Fruit fly (Drosophila melanogaster) whole organism, embryonic: ENCODE results near the gene CG8851.

ENCODE experiments used
- ATbp ChIP-seq: fragments of 200-800 bp; sonication (Bioruptor generic); optimal IDR thresholded peaks from 2 replicates; lab custom pipeline; 2017; ENCODE audit warnings: missing biosample characterization, mild to moderate bottlenecking, missing genetic modification characterization, missing genetic modification reagents
- B-H2 ChIP-seq: fragments of 200-800 bp; sonication (Bioruptor generic); optimal IDR thresholded peaks from 2 replicates; lab custom pipeline; 2018; ENCODE audit warnings: missing biosample characterization, mild to moderate bottlenecking, missing genetic modification characterization
- C15 ChIP-seq: fragments of 200-800 bp; sonication (Bioruptor generic); IDR thresholded peaks from 3 replicates; pipeline ENCODE4 v1.3.6; 2022; ENCODE audit warnings: missing biosample characterization, missing genetic modification characterization
- CG10565 ChIP-seq: fragments of 200-800 bp; sonication (Bioruptor generic); optimal IDR thresholded peaks from 3 replicates; lab custom pipeline; 2016; ENCODE audit warnings: missing biosample characterization, mild to moderate bottlenecking, missing genetic modification characterization
- CG11560 ChIP-seq: fragments of 200-800 bp; sonication (Bioruptor generic); IDR thresholded peaks from 3 replicates; pipeline ENCODE4 v1.3.6; 2022; ENCODE audit warnings: missing biosample characterization, missing genetic modification characterization
- CG17361 ChIP-seq: fragments of 200-800 bp; sonication (Bioruptor generic); IDR thresholded peaks from 3 replicates; pipeline ENCODE4 v1.3.6; 2022; ENCODE audit warnings: missing biosample characterization, missing genetic modification characterization
- CG18262 ChIP-seq: fragments of 200-800 bp; optimal IDR thresholded peaks from 3 replicates; lab custom pipeline; 2019; ENCODE audit warnings: missing biosample characterization, mild to moderate bottlenecking, missing genetic modification characterization, moderate library complexity
- CG18476 ChIP-seq: fragments of 200-800 bp; sonication (Bioruptor generic); optimal IDR thresholded peaks from 2 replicates; lab custom pipeline; 2016; ENCODE audit warnings: missing biosample characterization, mild to moderate bottlenecking, missing genetic modification characterization
- CG18764 ChIP-seq: fragments of 200-800 bp; sonication (Bioruptor generic); optimal IDR thresholded peaks from 3 replicates; lab custom pipeline; 2016; ENCODE audit warnings: missing biosample characterization, missing genetic modification characterization
- CG6254 ChIP-seq: fragments of 200-800 bp; sonication (Bioruptor generic); optimal IDR thresholded peaks from 3 replicates; lab custom pipeline; 2017; ENCODE audit warnings: mild to moderate bottlenecking, missing biosample characterization, missing genetic modification reagents, missing genetic modification characterization
- CG6272 ChIP-seq: fragments of 200-800 bp; sonication (Bioruptor generic); IDR thresholded peaks from 2 replicates; pipeline ENCODE4 v1.3.6; 2022; ENCODE audit warnings: missing biosample characterization, missing genetic modification characterization
- CG6854 ChIP-seq: fragments of 200-800 bp; sonication (Bioruptor generic); optimal IDR thresholded peaks from 3 replicates; lab custom pipeline; 2017; ENCODE audit warnings: missing biosample characterization, mild to moderate bottlenecking, missing genetic modification characterization
- CG8924 ChIP-seq: fragments of 200-800 bp; optimal IDR thresholded peaks from 3 replicates; lab custom pipeline; 2019; ENCODE audit warnings: missing biosample characterization, mild to moderate bottlenecking, missing genetic modification characterization, moderate library complexity
- CG9932 ChIP-seq: fragments of 200-800 bp; sonication (Bioruptor generic); IDR thresholded peaks from 2 replicates; pipeline ENCODE4 v1.3.6; 2022; ENCODE audit warnings: missing biosample characterization, missing genetic modification characterization
- Dad ChIP-seq: fragments of 200-800 bp; sonication (Bioruptor generic); optimal IDR thresholded peaks from 3 replicates; lab custom pipeline; 2016; ENCODE audit warnings: missing biosample characterization, missing genetic modification characterization
- Dp ChIP-seq: fragments of 200-800 bp; sonication (Bioruptor generic); optimal IDR thresholded peaks from 2 replicates; lab custom pipeline; 2018; ENCODE audit warnings: missing biosample characterization, mild to moderate bottlenecking, missing genetic modification characterization, moderate library complexity
- Fer1 ChIP-seq: fragments of 200-800 bp; sonication (Bioruptor generic); optimal IDR thresholded peaks from 2 replicates; lab custom pipeline; 2017; ENCODE audit warnings: missing biosample characterization, mild to moderate bottlenecking, missing genetic modification characterization
- Hmr ChIP-seq: fragments of 200-800 bp; sonication (Bioruptor generic); optimal IDR thresholded peaks from 3 replicates; lab custom pipeline; 2017; ENCODE audit warnings: mild to moderate bottlenecking, missing biosample characterization, missing genetic modification reagents, missing genetic modification characterization
- Hr51 ChIP-seq, 2 experiments: fragments of 200-800 bp; sonication (Bioruptor generic); optimal IDR thresholded peaks; 2 replicates in 1 of 2; 3 replicates in 1 of 2; lab custom pipeline; 2016 to 2018; ENCODE audit warnings: missing biosample characterization in 2 of 2, missing genetic modification characterization in 2 of 2, mild to moderate bottlenecking in 1 of 2, moderate library complexity in 1 of 2
- Lhr ChIP-seq: fragments of 200-800 bp; sonication (Bioruptor generic); optimal IDR thresholded peaks from 3 replicates; lab custom pipeline; 2017; ENCODE audit warnings: mild to moderate bottlenecking, missing biosample characterization, missing genetic modification reagents, missing genetic modification characterization
- MTF-1 ChIP-seq: fragments of 200-800 bp; sonication (Bioruptor generic); optimal IDR thresholded peaks from 2 replicates; lab custom pipeline; 2018; ENCODE audit warnings: missing biosample characterization, mild to moderate bottlenecking, missing genetic modification characterization, borderline replicate concordance
- Mad ChIP-seq: fragments of 200-800 bp; sonication (Bioruptor generic); optimal IDR thresholded peaks from 2 replicates; lab custom pipeline; 2016; ENCODE audit warnings: missing biosample characterization, missing genetic modification characterization
- Med ChIP-seq: fragments of 200-800 bp; sonication (Bioruptor generic); peaks from one replicate; lab custom pipeline; 2016; ENCODE audit warnings: missing biosample characterization, missing genetic modification characterization, mild to moderate bottlenecking, inconsistent platforms, moderate library complexity
- NFAT ChIP-seq: fragments of 200-800 bp; sonication (Bioruptor generic); IDR thresholded peaks from 2 replicates; pipeline ENCODE4 v1.3.6; 2022; ENCODE audit warnings: missing biosample characterization, missing genetic modification characterization
- Nf-YB ChIP-seq: fragments of 200-800 bp; sonication (Bioruptor generic); optimal IDR thresholded peaks from 3 replicates; lab custom pipeline; 2019; ENCODE audit warnings: missing biosample characterization, mild to moderate bottlenecking, missing genetic modification characterization, moderate library complexity
- Rfx ChIP-seq: fragments of 200-800 bp; sonication (Bioruptor generic); IDR thresholded peaks from 2 replicates; pipeline ENCODE4 v1.3.6; 2022; ENCODE audit warnings: missing biosample characterization, missing genetic modification characterization
- Scr ChIP-seq: fragments of 200-800 bp; sonication (Bioruptor generic); IDR thresholded peaks from 2 replicates; pipeline ENCODE4 v1.3.6; 2022; ENCODE audit warnings: missing biosample characterization, missing genetic modification characterization; ENCODE audit not compliant: partially characterized antibody
- Sry-δ ChIP-seq: fragments of 200-800 bp; sonication (Bioruptor generic); optimal IDR thresholded peaks from 2 replicates; lab custom pipeline; 2016; ENCODE audit warnings: missing biosample characterization, missing genetic modification characterization
- Trl ChIP-seq, 3 experiments: fragments of >200 bp in 2 of 3; fragments of 200-800 bp in 1 of 3; sonication (Bioruptor generic) in 1 of 3; optimal IDR thresholded peaks; 2 replicates in 1 of 3; 3 replicates in 2 of 3; lab custom pipeline; 2016 to 2017; ENCODE audit warnings: missing biosample characterization in 1 of 3, missing genetic modification characterization in 1 of 3
- bab2 ChIP-seq: fragments of 200-800 bp; sonication (Bioruptor generic); optimal IDR thresholded peaks from 2 replicates; lab custom pipeline; 2016; ENCODE audit warnings: missing biosample characterization, missing genetic modification characterization
- bcd ChIP-seq: fragments of 200-800 bp; sonication (Bioruptor generic); optimal IDR thresholded peaks from 2 replicates; lab custom pipeline; 2017; ENCODE audit warnings: missing biosample characterization, mild to moderate bottlenecking, missing genetic modification characterization
- bigmax ChIP-seq: fragments of 200-800 bp; sonication (Bioruptor generic); optimal IDR thresholded peaks from 2 replicates; lab custom pipeline; 2018; ENCODE audit warnings: missing biosample characterization, mild to moderate bottlenecking, missing genetic modification characterization
- br ChIP-seq: fragments of >200 bp; optimal IDR thresholded peaks from 2 replicates; lab custom pipeline; 2017
- bsh ChIP-seq, 2 experiments: fragments of 200-800 bp; sonication (Bioruptor generic); optimal IDR thresholded peaks; 2 replicates each; lab custom pipeline; 2017 to 2018; ENCODE audit warnings: mild to moderate bottlenecking in 2 of 2, missing biosample characterization in 2 of 2, missing genetic modification characterization in 2 of 2, moderate library complexity in 1 of 2
- dati ChIP-seq: fragments of 200-800 bp; sonication (Bioruptor generic); IDR thresholded peaks from 2 replicates; pipeline ENCODE4 v1.3.6; 2022; ENCODE audit warnings: missing biosample characterization, missing genetic modification characterization
- dysf ChIP-seq: fragments of 200-800 bp; sonication (Bioruptor generic); IDR thresholded peaks from 3 replicates; pipeline ENCODE4 v1.3.6; 2022; ENCODE audit warnings: missing biosample characterization, missing genetic modification characterization
- eve ChIP-seq, 2 experiments: fragments of >200 bp; optimal IDR thresholded peaks; 2 replicates each; lab custom pipeline; 2017; ENCODE audit warnings: missing biosample characterization in 2 of 2, missing genetic modification characterization in 2 of 2
- grau ChIP-seq: fragments of 200-800 bp; optimal IDR thresholded peaks from 3 replicates; lab custom pipeline; 2019; ENCODE audit warnings: missing biosample characterization, mild to moderate bottlenecking, missing genetic modification characterization, moderate library complexity
- h ChIP-seq: fragments of >200 bp; optimal IDR thresholded peaks from 2 replicates; lab custom pipeline; 2017
- jing ChIP-seq: fragments of 200-800 bp; sonication (Bioruptor generic); optimal IDR thresholded peaks from 2 replicates; lab custom pipeline; 2018; ENCODE audit warnings: missing biosample characterization, mild to moderate bottlenecking, missing genetic modification characterization
- nau ChIP-seq: fragments of 200-800 bp; sonication (Bioruptor generic); optimal IDR thresholded peaks from 3 replicates; lab custom pipeline; 2017; ENCODE audit warnings: missing biosample characterization, mild to moderate bottlenecking, missing genetic modification characterization, missing genetic modification reagents
- org-1 ChIP-seq: fragments of 200-800 bp; sonication (Bioruptor generic); optimal IDR thresholded peaks from 2 replicates; lab custom pipeline; 2017; ENCODE audit warnings: missing biosample characterization, missing genetic modification characterization
- pan ChIP-seq, 4 experiments: fragments of >200 bp in 3 of 4; fragments of 200-800 bp in 1 of 4; sonication (Bioruptor generic) in 1 of 4; optimal IDR thresholded peaks in 3 of 4; IDR thresholded peaks in 1 of 4; 2 replicates each; pipeline versions ENCODE4 v1.3.6 to Lab custom; 2017 to 2022; ENCODE audit warnings: missing biosample characterization in 2 of 4, missing genetic modification characterization in 2 of 4, mixed read lengths in 1 of 4
- rib ChIP-seq: fragments of 200-800 bp; sonication (Bioruptor generic); IDR thresholded peaks from 2 replicates; pipeline ENCODE4 v1.3.6; 2022; ENCODE audit warnings: missing biosample characterization, missing genetic modification characterization
- schlank ChIP-seq: fragments of 200-800 bp; sonication (Bioruptor generic); optimal IDR thresholded peaks from 2 replicates; lab custom pipeline; 2018; ENCODE audit warnings: missing biosample characterization, mild to moderate bottlenecking, missing genetic modification characterization
- sisA ChIP-seq: fragments of 200-800 bp; sonication (Bioruptor generic); IDR thresholded peaks from 2 replicates; pipeline ENCODE4 v1.3.6; 2022; ENCODE audit warnings: missing biosample characterization, missing genetic modification characterization
- sna ChIP-seq: fragments of 200-800 bp; sonication (Bioruptor generic); IDR thresholded peaks from 2 replicates; pipeline ENCODE4 v1.3.6; 2022; ENCODE audit warnings: missing biosample characterization, missing genetic modification characterization; ENCODE audit not compliant: partially characterized antibody
- stwl ChIP-seq: fragments of 200-800 bp; sonication (Bioruptor generic); optimal IDR thresholded peaks from 3 replicates; lab custom pipeline; 2018; ENCODE audit warnings: missing biosample characterization, mild to moderate bottlenecking, missing genetic modification characterization, moderate library complexity
- tap ChIP-seq: fragments of 200-800 bp; optimal IDR thresholded peaks from 3 replicates; lab custom pipeline; 2019; ENCODE audit warnings: missing biosample characterization, mild to moderate bottlenecking, missing genetic modification characterization, moderate library complexity
- z ChIP-seq: fragments of 200-800 bp; sonication (Bioruptor generic); IDR thresholded peaks from 3 replicates; pipeline ENCODE4 v1.3.6; 2022; ENCODE audit warnings: missing biosample characterization, missing genetic modification characterization

CG8851 gene

dm6 chr2L:3524729-3525181 lies 5.3 kb downstream of the CG8851 start, which contains the start of gene CG8852 (continued):
- no peak for TF ChIP-seq sna (GFP tag; lab: Robert Waterston, UW)
- no peak for TF ChIP-seq Trl (optimal IDR thresholded peaks at IDR 0.05; lab: Kevin White, UChicago)
- TF ChIP-seq Trl (GFP tag; optimal IDR thresholded peaks at IDR 0.05; lab: Kevin White, UChicago): no peak
- no peak for TF ChIP-seq C15 (GFP tag; lab: Robert Waterston, UW)
- TF ChIP-seq eve (GFP tag; optimal IDR thresholded peaks at IDR 0.05; lab: Kevin White, UChicago): no peak
- TF ChIP-seq br (lab: Kevin White, UChicago): no peak
- TF ChIP-seq Mad (GFP tag; lab: Kevin White, UChicago): no peak
- peak; percentile 31 for TF ChIP-seq bcd
- no peak for TF ChIP-seq CG18764 (GFP tag; lab: Kevin White, UChicago)
- TF ChIP-seq dati (GFP tag; lab: Robert Waterston, UW): no peak
- TF ChIP-seq CG18262 (tag; lab: Kevin White, UChicago): no peak
- TF ChIP-seq grau: no peak
- TF ChIP-seq jing (GFP tag; lab: Kevin White, UChicago): no peak
- TF ChIP-seq CG6254 (GFP tag; lab: Kevin White, UChicago): no peak
- TF ChIP-seq Med (GFP tag; lab: Kevin White, UChicago): peak; percentile 72
- peak; percentile 60 for TF ChIP-seq CG9932 (GFP tag; lab: Robert Waterston, UW)
- no peak for TF ChIP-seq Lhr
- TF ChIP-seq Hmr (GFP tag; lab: Kevin White, UChicago): no peak
- TF ChIP-seq CG17361: no peak
- no peak for TF ChIP-seq CG6272 (GFP tag; lab: Robert Waterston, UW)
- no peak for TF ChIP-seq z (GFP tag; lab: Robert Waterston, UW)
- TF ChIP-seq tap (tag; lab: Kevin White, UChicago): no peak
- TF ChIP-seq NFAT (GFP tag; lab: Robert Waterston, UW): no peak
- TF ChIP-seq CG18476 (GFP tag; lab: Kevin White, UChicago): no peak
- no peak for TF ChIP-seq CG10565 (GFP tag; lab: Kevin White, UChicago)
- TF ChIP-seq org-1: no peak
- no peak for TF ChIP-seq Dad (GFP tag; lab: Kevin White, UChicago)
- peak; percentile 32 for TF ChIP-seq CG8924 (tag; lab: Kevin White, UChicago)
- TF ChIP-seq Dp (GFP tag; lab: Kevin White, UChicago): no peak
- TF ChIP-seq bigmax (GFP tag; lab: Kevin White, UChicago): no peak
- TF ChIP-seq Rfx (GFP tag; lab: Robert Waterston, UW): peak; percentile 60; the same call in 1 of the 2 replicates
- no peak for TF ChIP-seq rib
- TF ChIP-seq pan (optimal IDR thresholded peaks at IDR 0.05; lab: Kevin White, UChicago): no peak
- TF ChIP-seq pan (GFP tag; optimal IDR thresholded peaks at IDR 0.05 in 1 of 2, IDR thresholded peaks at IDR 0.05 in 1 of 2): peak in 1 of 2 experiments; percentile 47
- TF ChIP-seq dysf (GFP tag; lab: Robert Waterston, UW): peak; percentile 57; the same call in 1 of the 3 replicates
- TF ChIP-seq ATbp (GFP tag; lab: Kevin White, UChicago): no peak
- TF ChIP-seq nau: no peak
- no peak for TF ChIP-seq Hr51 (GFP tag; optimal IDR thresholded peaks at IDR 0.05; lab: Kevin White, UChicago)
- no peak for TF ChIP-seq MTF-1 (GFP tag; lab: Kevin White, UChicago)
- no peak for TF ChIP-seq Nf-YB (GFP tag; lab: Kevin White, UChicago)
- peak; percentile 51 for TF ChIP-seq sisA (GFP tag; lab: Robert Waterston, UW)
- TF ChIP-seq stwl (tag; lab: Kevin White, UChicago): no peak
- TF ChIP-seq B-H2 (GFP tag; lab: Kevin White, UChicago): no peak
- no peak for TF ChIP-seq Scr (GFP tag; lab: Robert Waterston, UW)
- no peak for TF ChIP-seq bab2 (GFP tag; lab: Kevin White, UChicago)
- TF ChIP-seq Fer1 (GFP tag; lab: Kevin White, UChicago): no peak
- TF ChIP-seq CG11560: no peak
- TF ChIP-seq schlank (tag; lab: Kevin White, UChicago): no peak
- no peak for TF ChIP-seq CG6854
- TF ChIP-seq Sry-δ (GFP tag; lab: Kevin White, UChicago): no peak
- no peak for TF ChIP-seq bsh (GFP tag; optimal IDR thresholded peaks at IDR 0.05; lab: Kevin White, UChicago)
- no peak for TF ChIP-seq h
